Fruit fly (Drosophila melanogaster): Measurements from ENCODE around the gene CG5639.

CG5639 gene

dm6 chr3R:27581263-27581868 lies 14.6 kb downstream of the CG5639 start:
- TF ChIP-seq CG14711 (tag; optimal IDR thresholded peaks at IDR 0.05) (peak; percentile 61), pad (GFP tag; optimal IDR thresholded peaks at IDR 0.05) (peak; percentile 35), CG5204 (GFP tag; optimal IDR thresholded peaks at IDR 0.05) (peak; percentile 41), CG7101 (tag; optimal IDR thresholded peaks at IDR 0.05) (peak; percentile 79), cic (GFP tag; optimal IDR thresholded peaks at IDR 0.05) (peak; percentile 97), CG11617 (GFP tag; optimal IDR thresholded peaks at IDR 0.05) (peak; percentile 54), Mnt (GFP tag; optimal IDR thresholded peaks at IDR 0.05) (peak; percentile 84), toe (GFP tag; optimal IDR thresholded peaks at IDR 0.05) (peak; percentile 34), CG12768 (GFP tag; optimal IDR thresholded peaks at IDR 0.05) (peak; percentile 76), ovo (GFP tag; optimal IDR thresholded peaks at IDR 0.05) (peak; percentile 3), Clk (GFP tag; optimal IDR thresholded peaks at IDR 0.05) (peak; percentile 25), cnc (optimal IDR thresholded peaks at IDR 0.05) (no peak), bab1 (GFP tag; optimal IDR thresholded peaks at IDR 0.05) (peak; percentile 31), tj (GFP tag; optimal IDR thresholded peaks at IDR 0.05) (peak; percentile 32), CG1620 (GFP tag; optimal IDR thresholded peaks at IDR 0.05) (peak; percentile 18), CG7045 (GFP tag; optimal IDR thresholded peaks at IDR 0.05) (peak; percentile 59), Crg-1 (GFP tag; optimal IDR thresholded peaks at IDR 0.05) (no peak), CG33017 (tag; optimal IDR thresholded peaks at IDR 0.05) (peak; percentile 89), Hr96 (GFP tag; optimal IDR thresholded peaks at IDR 0.05) (peak; percentile 66), kay (GFP tag; ENCODE audit: borderline replicate concordance) (no peak)

DNA sequence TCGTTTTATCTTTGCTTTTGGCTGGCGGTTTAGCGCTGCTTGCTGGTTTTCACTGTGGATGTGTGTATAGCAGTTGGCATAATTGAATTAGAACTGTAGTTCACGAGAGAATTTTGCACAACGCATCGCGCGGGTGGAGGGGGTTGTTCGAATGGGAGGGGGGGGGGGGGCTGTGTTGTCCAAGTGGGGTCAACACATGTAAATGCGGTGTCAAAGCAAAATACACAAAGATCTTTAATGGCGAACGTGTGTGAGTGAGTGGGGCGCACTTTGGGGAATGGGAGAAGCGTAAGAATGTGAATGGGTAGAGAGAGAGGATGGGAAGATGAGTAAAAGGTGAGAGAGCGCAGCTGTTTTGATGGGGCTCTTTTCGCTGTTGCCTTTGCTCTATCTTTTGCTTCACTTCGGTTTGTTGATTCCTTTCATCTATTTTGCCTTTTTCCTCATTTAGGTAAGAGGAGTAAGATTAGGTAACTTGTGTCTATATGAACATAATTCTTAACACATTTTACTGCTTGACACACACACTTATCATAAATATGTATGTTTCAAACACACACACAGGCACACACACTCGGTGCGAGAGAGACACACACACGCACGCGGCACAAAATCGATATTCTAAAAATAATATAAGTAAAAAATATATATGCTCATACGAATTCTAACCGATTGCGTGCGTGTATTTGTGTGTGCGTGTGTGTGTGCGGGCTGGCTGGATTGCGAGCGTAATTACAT lies 15.5 kb downstream of the CG5639 start:
- TF ChIP-seq kay (GFP tag; ENCODE audit: borderline replicate concordance) (peak; percentile 96), CG11617 (GFP tag; optimal IDR thresholded peaks at IDR 0.05) (no peak), CG7101 (tag; optimal IDR thresholded peaks at IDR 0.05) (no peak), Hr96 (GFP tag; optimal IDR thresholded peaks at IDR 0.05) (no peak), cic (GFP tag; optimal IDR thresholded peaks at IDR 0.05) (peak; percentile 85), CG1620 (GFP tag; optimal IDR thresholded peaks at IDR 0.05) (no peak), cnc (optimal IDR thresholded peaks at IDR 0.05) (no peak), Mnt (GFP tag; optimal IDR thresholded peaks at IDR 0.05) (peak; percentile 19), CG14711 (tag; optimal IDR thresholded peaks at IDR 0.05) (no peak), bab1 (GFP tag; optimal IDR thresholded peaks at IDR 0.05) (no peak), Crg-1 (GFP tag; optimal IDR thresholded peaks at IDR 0.05) (peak; percentile 17), Clk (GFP tag; optimal IDR thresholded peaks at IDR 0.05) (peak; percentile 43), toe (GFP tag; optimal IDR thresholded peaks at IDR 0.05) (no peak), CG12768 (GFP tag; optimal IDR thresholded peaks at IDR 0.05) (peak; percentile 70), pad (GFP tag; optimal IDR thresholded peaks at IDR 0.05) (peak; percentile 31), ovo (GFP tag; optimal IDR thresholded peaks at IDR 0.05) (peak; percentile 34)

DNA sequence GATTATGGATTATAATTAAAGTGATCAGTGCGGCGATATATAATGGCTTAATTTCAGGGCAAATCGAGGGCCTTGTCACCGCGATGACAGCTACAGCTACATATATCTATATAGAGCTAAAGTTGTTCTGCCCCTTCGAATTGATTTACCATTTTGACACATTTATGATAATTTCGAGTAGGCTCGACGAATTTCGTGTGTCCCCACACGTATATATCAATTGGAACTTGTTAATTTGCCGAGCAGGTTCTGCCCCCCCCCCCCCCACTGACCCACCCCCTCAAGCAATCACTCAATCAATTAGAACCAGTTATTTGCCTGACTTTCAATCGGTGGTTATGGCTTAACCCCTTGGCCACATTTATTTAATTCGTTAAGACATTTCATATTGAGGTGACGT lies 16.5 kb downstream of the CG5639 start:
- no peak for TF ChIP-seq bab1 (GFP tag; optimal IDR thresholded peaks at IDR 0.05)
- TF ChIP-seq Crg-1 (GFP tag; optimal IDR thresholded peaks at IDR 0.05): no peak
- TF ChIP-seq CG11617 (GFP tag; optimal IDR thresholded peaks at IDR 0.05): no peak
- no peak for TF ChIP-seq CG33017 (tag; optimal IDR thresholded peaks at IDR 0.05)
- TF ChIP-seq tj (GFP tag; optimal IDR thresholded peaks at IDR 0.05): no peak
- TF ChIP-seq cnc (optimal IDR thresholded peaks at IDR 0.05): no peak
- no peak for TF ChIP-seq CG14711 (tag; optimal IDR thresholded peaks at IDR 0.05)
- no peak for TF ChIP-seq kay (GFP tag; ENCODE audit: borderline replicate concordance)
- TF ChIP-seq CG7045 (GFP tag; optimal IDR thresholded peaks at IDR 0.05): no peak
- no peak for TF ChIP-seq CG7101 (tag; optimal IDR thresholded peaks at IDR 0.05)
- no peak for TF ChIP-seq pad (GFP tag; optimal IDR thresholded peaks at IDR 0.05)
- no peak for TF ChIP-seq Hr96 (GFP tag; optimal IDR thresholded peaks at IDR 0.05)
- TF ChIP-seq toe (GFP tag; optimal IDR thresholded peaks at IDR 0.05): no peak

dm6 chr3R:27570692-27571091 lies 25.2 kb downstream of the CG5639 start:
- no peak for TF ChIP-seq CG12768 (GFP tag; optimal IDR thresholded peaks at IDR 0.05)
- no peak for TF ChIP-seq CG5204 (GFP tag; optimal IDR thresholded peaks at IDR 0.05)
- no peak for TF ChIP-seq kay (GFP tag; ENCODE audit: borderline replicate concordance)
- TF ChIP-seq Mnt (GFP tag; optimal IDR thresholded peaks at IDR 0.05): no peak
- TF ChIP-seq CG7101 (tag; optimal IDR thresholded peaks at IDR 0.05): no peak
- no peak for TF ChIP-seq CG33017 (tag; optimal IDR thresholded peaks at IDR 0.05)
- TF ChIP-seq CG7045 (GFP tag; optimal IDR thresholded peaks at IDR 0.05): no peak
- TF ChIP-seq cnc (optimal IDR thresholded peaks at IDR 0.05): no peak
- TF ChIP-seq toe (GFP tag; optimal IDR thresholded peaks at IDR 0.05): no peak
- no peak for TF ChIP-seq CG11617 (GFP tag; optimal IDR thresholded peaks at IDR 0.05)
- TF ChIP-seq Clk (GFP tag; optimal IDR thresholded peaks at IDR 0.05): no peak

DNA sequence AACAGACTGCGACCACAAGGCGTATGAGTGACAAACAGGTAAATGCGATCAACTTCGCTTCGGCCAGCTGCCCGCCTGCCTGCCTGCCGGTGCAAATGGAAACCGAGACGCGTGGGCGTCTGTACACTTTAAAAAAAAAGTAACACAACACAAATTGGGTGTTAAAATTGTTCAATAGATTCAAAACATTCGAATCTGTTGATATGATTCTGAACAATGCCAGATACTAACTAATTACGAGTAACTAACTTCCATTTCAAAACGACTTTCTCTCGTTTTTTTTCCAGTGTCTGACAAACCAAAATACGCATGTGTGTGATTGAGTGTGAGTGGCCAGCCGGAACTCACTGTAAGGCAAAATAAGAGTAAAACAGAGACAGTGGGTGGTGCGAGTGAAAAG lies 26.2 kb downstream of the CG5639 start:
- no peak for TF ChIP-seq Crg-1 (GFP tag; optimal IDR thresholded peaks at IDR 0.05)
- peak; percentile 21 for TF ChIP-seq pad (GFP tag; optimal IDR thresholded peaks at IDR 0.05)
- no peak for TF ChIP-seq bab1 (GFP tag; optimal IDR thresholded peaks at IDR 0.05)
- TF ChIP-seq CG11617 (GFP tag; optimal IDR thresholded peaks at IDR 0.05): peak; percentile 26
- peak; percentile 52 for TF ChIP-seq CG12768 (GFP tag; optimal IDR thresholded peaks at IDR 0.05)
- TF ChIP-seq kay (GFP tag; ENCODE audit: borderline replicate concordance): no peak
- TF ChIP-seq ovo (GFP tag; optimal IDR thresholded peaks at IDR 0.05): no peak
- no peak for TF ChIP-seq toe (GFP tag; optimal IDR thresholded peaks at IDR 0.05)
- no peak for TF ChIP-seq cic (GFP tag; optimal IDR thresholded peaks at IDR 0.05)
- no peak for TF ChIP-seq CG1620 (GFP tag; optimal IDR thresholded peaks at IDR 0.05)
- no peak for TF ChIP-seq Hr96 (GFP tag; optimal IDR thresholded peaks at IDR 0.05)
- no peak for TF ChIP-seq CG7101 (tag; optimal IDR thresholded peaks at IDR 0.05)
- TF ChIP-seq CG33017 (tag; optimal IDR thresholded peaks at IDR 0.05): peak; percentile 34
- TF ChIP-seq CG7045 (GFP tag; optimal IDR thresholded peaks at IDR 0.05): peak; percentile 77
- peak; percentile 20 for TF ChIP-seq tj (GFP tag; optimal IDR thresholded peaks at IDR 0.05)
- peak; percentile 49 for TF ChIP-seq CG14711 (tag; optimal IDR thresholded peaks at IDR 0.05)
- peak; percentile 55 for TF ChIP-seq Clk (GFP tag; optimal IDR thresholded peaks at IDR 0.05)
- no peak for TF ChIP-seq cnc (optimal IDR thresholded peaks at IDR 0.05)
- TF ChIP-seq Mnt (GFP tag; optimal IDR thresholded peaks at IDR 0.05): no peak
- no peak for TF ChIP-seq CG5204 (GFP tag; optimal IDR thresholded peaks at IDR 0.05)
